Fruit fly (Drosophila melanogaster) whole organism, wandering third instar larva: Measurements from ENCODE around the gene vri.

ENCODE experiments used
- Abd-B ChIP-seq: fragments of >200 bp; optimal IDR thresholded peaks from 2 replicates; lab custom pipeline; 2017; ENCODE audit warnings: missing biosample characterization, missing genetic modification characterization
- CG32264 ChIP-seq: fragments of 200-800 bp; sonication (Bioruptor generic); optimal IDR thresholded peaks from 2 replicates; lab custom pipeline; 2016; ENCODE audit warnings: missing biosample characterization, missing genetic modification characterization
- CG9705 ChIP-seq: fragments of 200-800 bp; sonication (Bioruptor generic); optimal IDR thresholded peaks from 2 replicates; lab custom pipeline; 2018; ENCODE audit warnings: missing biosample characterization, mild to moderate bottlenecking, missing genetic modification characterization
- CrebA ChIP-seq: fragments of 200-800 bp; sonication (Bioruptor generic); optimal IDR thresholded peaks from 2 replicates; lab custom pipeline; 2016; ENCODE audit warnings: missing biosample characterization, mild to moderate bottlenecking, missing genetic modification characterization, borderline replicate concordance
- Dfd ChIP-seq: fragments of >200 bp; optimal IDR thresholded peaks from 2 replicates; lab custom pipeline; 2017; ENCODE audit warnings: missing biosample characterization, missing genetic modification characterization
- Dif ChIP-seq: fragments of 200-275, 200-300 bp; sonication (Bioruptor generic); optimal IDR thresholded peaks from 2 replicates; lab custom pipeline; 2018; ENCODE audit warnings: missing biosample characterization, missing genetic modification characterization; ENCODE audit not compliant: partially characterized antibody
- GATAd ChIP-seq: sonication (Bioruptor generic); optimal IDR thresholded peaks from 2 replicates; lab custom pipeline; 2016; ENCODE audit warnings: missing biosample characterization, missing genetic modification characterization
- HLH106 ChIP-seq: fragments of 200-800 bp; optimal IDR thresholded peaks from 3 replicates; lab custom pipeline; 2019; ENCODE audit warnings: missing biosample characterization, mild to moderate bottlenecking, missing genetic modification characterization, moderate library complexity
- Hnf4 ChIP-seq: fragments of 200-800 bp; sonication (Bioruptor generic); optimal IDR thresholded peaks from 2 replicates; lab custom pipeline; 2016; ENCODE audit warnings: missing biosample characterization, mild to moderate bottlenecking, missing genetic modification characterization
- Hr78 ChIP-seq: fragments of >200 bp; optimal IDR thresholded peaks from 2 replicates; lab custom pipeline; 2017; ENCODE audit warnings: missing biosample characterization, missing genetic modification characterization
- Hr83 ChIP-seq: fragments of 200-300 bp; sonication (Bioruptor generic); optimal IDR thresholded peaks from 2 replicates; lab custom pipeline; 2016; ENCODE audit warnings: missing biosample characterization, mild to moderate bottlenecking, missing genetic modification characterization, moderate library complexity; ENCODE audit not compliant: poor library complexity, severe bottlenecking
- Jra ChIP-seq: sonication (Bioruptor generic); optimal IDR thresholded peaks from 2 replicates; lab custom pipeline; 2016; ENCODE audit warnings: missing biosample characterization, missing genetic modification characterization
- Mio ChIP-seq: sonication (Bioruptor generic); optimal IDR thresholded peaks from 2 replicates; lab custom pipeline; 2016; ENCODE audit warnings: missing biosample characterization, missing genetic modification characterization
- Myc ChIP-seq: fragments of >200 bp; optimal IDR thresholded peaks from 2 replicates; lab custom pipeline; 2017
- N ChIP-seq: fragments of >200 bp; optimal IDR thresholded peaks from 2 replicates; lab custom pipeline; 2018; ENCODE audit warnings: missing biosample characterization, missing external identifiers, missing genetic modification characterization
- OdsH ChIP-seq: fragments of 200-800 bp; sonication (Bioruptor generic); optimal IDR thresholded peaks from 2 replicates; lab custom pipeline; 2016; ENCODE audit warnings: missing biosample characterization, mild to moderate bottlenecking, missing genetic modification characterization
- Rel ChIP-seq, 2 experiments: fragments of 200-800 bp; sonication (Bioruptor generic) in 1 of 2; optimal IDR thresholded peaks; 2 replicates in 1 of 2; 3 replicates in 1 of 2; lab custom pipeline; 2016 to 2019; ENCODE audit warnings: mild to moderate bottlenecking in 2 of 2, missing biosample characterization in 2 of 2, missing genetic modification characterization in 2 of 2, moderate library complexity in 1 of 2
- Sp1 ChIP-seq: fragments of 200-800 bp; sonication (Bioruptor generic); optimal IDR thresholded peaks from 3 replicates; lab custom pipeline; 2019; ENCODE audit warnings: missing biosample characterization, mild to moderate bottlenecking, missing genetic modification characterization, moderate library complexity
- Vsx2 ChIP-seq: fragments of 200-300, 225-300 bp; sonication (Bioruptor generic); optimal IDR thresholded peaks from 2 replicates; lab custom pipeline; 2018; ENCODE audit warnings: missing biosample characterization, missing genetic modification characterization; ENCODE audit not compliant: partially characterized antibody
- br ChIP-seq: fragments of 200-800 bp; sonication (Bioruptor generic); optimal IDR thresholded peaks from 2 replicates; lab custom pipeline; 2016; ENCODE audit warnings: missing biosample characterization, missing genetic modification characterization
- brk ChIP-seq: fragments of 200-800 bp; sonication (Bioruptor generic); optimal IDR thresholded peaks from 2 replicates; lab custom pipeline; 2016; ENCODE audit warnings: missing biosample characterization, mild to moderate bottlenecking, missing genetic modification characterization
- dl ChIP-seq, 2 experiments: fragments of 175-275, 200-275 bp in 1 of 2; fragments of 200-275 bp in 1 of 2; sonication (Bioruptor generic); optimal IDR thresholded peaks; lab custom pipeline; 2018; ENCODE audit warnings: mild to moderate bottlenecking in 2 of 2, missing biosample characterization in 2 of 2, missing genetic modification characterization in 2 of 2, moderate library complexity in 2 of 2; ENCODE audit not compliant: partially characterized antibody in 2 of 2, insufficient read depth in 1 of 2
- dmrt93B ChIP-seq: fragments of 200-800 bp; sonication (Bioruptor generic); optimal IDR thresholded peaks from 2 replicates; lab custom pipeline; 2018; ENCODE audit warnings: missing biosample characterization, mild to moderate bottlenecking, missing genetic modification characterization
- dsf ChIP-seq: sonication (Bioruptor generic); optimal IDR thresholded peaks from 2 replicates; lab custom pipeline; 2016; ENCODE audit warnings: missing biosample characterization, missing genetic modification characterization, borderline replicate concordance
- ey ChIP-seq: fragments of 200-800 bp; sonication (Bioruptor generic); optimal IDR thresholded peaks from 2 replicates; lab custom pipeline; 2016; ENCODE audit warnings: missing biosample characterization, missing genetic modification characterization
- foxo ChIP-seq, 2 experiments: fragments of 200-800 bp; sonication (Bioruptor generic); optimal IDR thresholded peaks; 2 replicates in 1 of 2; 3 replicates in 1 of 2; lab custom pipeline; 2016 to 2017; ENCODE audit warnings: missing biosample characterization in 2 of 2, missing genetic modification characterization in 2 of 2
- fru ChIP-seq: fragments of 200-800 bp; sonication (Bioruptor generic); optimal IDR thresholded peaks from 3 replicates; lab custom pipeline; 2016; ENCODE audit warnings: missing biosample characterization, mild to moderate bottlenecking, missing genetic modification characterization
- h ChIP-seq: fragments of 200-800 bp; sonication (Bioruptor generic); optimal IDR thresholded peaks from 3 replicates; lab custom pipeline; 2016; ENCODE audit warnings: missing biosample characterization, mild to moderate bottlenecking, missing genetic modification characterization
- jim ChIP-seq: fragments of 175-275, 200-325 bp; sonication (Bioruptor generic); optimal IDR thresholded peaks from 2 replicates; lab custom pipeline; 2016; ENCODE audit warnings: missing biosample characterization, mild to moderate bottlenecking, missing genetic modification characterization
- lola ChIP-seq: fragments of >200 bp; optimal IDR thresholded peaks from 2 replicates; lab custom pipeline; 2017; ENCODE audit warnings: missing biosample characterization, missing genetic modification characterization
- pan ChIP-seq: fragments of >200 bp; optimal IDR thresholded peaks from 2 replicates; lab custom pipeline; 2017
- psq ChIP-seq: fragments of 200-800 bp; sonication (Bioruptor generic); optimal IDR thresholded peaks from 3 replicates; lab custom pipeline; 2017; ENCODE audit warnings: missing biosample characterization, mild to moderate bottlenecking, missing genetic modification characterization, moderate library complexity
- rgr ChIP-seq: fragments of 200-800 bp; sonication (Bioruptor generic); optimal IDR thresholded peaks from 3 replicates; lab custom pipeline; 2016; ENCODE audit warnings: missing biosample characterization, mild to moderate bottlenecking, missing genetic modification characterization
- sage ChIP-seq: fragments of 200-800 bp; sonication (Bioruptor generic); optimal IDR thresholded peaks from 2 replicates; lab custom pipeline; 2016; ENCODE audit warnings: missing biosample characterization, mild to moderate bottlenecking, missing genetic modification characterization
- sv ChIP-seq: fragments of 200-800 bp; sonication (Bioruptor generic); optimal IDR thresholded peaks from 3 replicates; lab custom pipeline; 2016; ENCODE audit warnings: missing biosample characterization, missing genetic modification characterization
- tai ChIP-seq: sonication (Bioruptor generic); optimal IDR thresholded peaks from 2 replicates; lab custom pipeline; 2016; ENCODE audit warnings: missing biosample characterization, missing genetic modification characterization
- usp ChIP-seq: fragments of >200 bp; optimal IDR thresholded peaks from 2 replicates; lab custom pipeline; 2017; ENCODE audit warnings: missing biosample characterization, missing genetic modification characterization
- woc ChIP-seq: sonication (Bioruptor generic); optimal IDR thresholded peaks from 2 replicates; lab custom pipeline; 2016; ENCODE audit warnings: missing biosample characterization, mild to moderate bottlenecking, missing genetic modification characterization

The vri gene

dm6 chr2L:5297961-5298311 is 9.2 kb downstream of the vri start:
- TF ChIP-seq Hr83 (GFP tag; lab: Kevin White, UChicago), result no peak
- no peak for TF ChIP-seq Hnf4 (GFP tag; lab: Kevin White, UChicago)
- TF ChIP-seq Sp1 (GFP tag; lab: Kevin White, UChicago), result no peak
- no peak for TF ChIP-seq CG9705 (GFP tag; lab: Kevin White, UChicago)
- TF ChIP-seq Dif (GFP tag; lab: Kevin White, UChicago), result no peak
- TF ChIP-seq Rel (GFP tag; optimal IDR thresholded peaks at IDR 0.05; lab: Kevin White, UChicago), result no peak
- TF ChIP-seq Rel (tag; optimal IDR thresholded peaks at IDR 0.05; lab: Kevin White, UChicago), result no peak
- TF ChIP-seq GATAd (GFP tag; lab: Kevin White, UChicago), result no peak
- no peak for TF ChIP-seq Abd-B (GFP tag; lab: Kevin White, UChicago)
- TF ChIP-seq dsf (GFP tag; lab: Kevin White, UChicago), result no peak
- no peak for TF ChIP-seq woc (GFP tag; lab: Kevin White, UChicago)
- TF ChIP-seq Hr78 (GFP tag; lab: Kevin White, UChicago), result no peak
- no peak for TF ChIP-seq OdsH (GFP tag; lab: Kevin White, UChicago)
- no peak for TF ChIP-seq fru (GFP tag; lab: Kevin White, UChicago)
- no peak for TF ChIP-seq sv (GFP tag; lab: Kevin White, UChicago)
- TF ChIP-seq jim (GFP tag; lab: Kevin White, UChicago), result no peak
- TF ChIP-seq CrebA (GFP tag; lab: Kevin White, UChicago), result no peak
- TF ChIP-seq br (GFP tag; lab: Kevin White, UChicago), result no peak
- TF ChIP-seq usp, result no peak
- TF ChIP-seq sage, result no peak
- TF ChIP-seq, all 38 proteins: peak for 0

dm6 chr2L:5298978-5299627 is 10.4 kb downstream of the vri start:
- TF ChIP-seq Hr78 (GFP tag; lab: Kevin White, UChicago), result no peak
- no peak for TF ChIP-seq dsf (GFP tag; lab: Kevin White, UChicago)
- peak; percentile 80 for TF ChIP-seq psq (GFP tag; lab: Kevin White, UChicago)
- TF ChIP-seq Dif (GFP tag; lab: Kevin White, UChicago), result no peak
- TF ChIP-seq h (GFP tag; lab: Kevin White, UChicago), result peak; percentile 84
- TF ChIP-seq Myc (lab: Kevin White, UChicago), result no peak
- TF ChIP-seq dmrt93B, result peak; percentile 49
- no peak for TF ChIP-seq Abd-B (GFP tag; lab: Kevin White, UChicago)
- peak; percentile 66 for TF ChIP-seq sv (GFP tag; lab: Kevin White, UChicago)
- TF ChIP-seq usp, result no peak
- peak; percentile 24 for TF ChIP-seq CG9705 (GFP tag; lab: Kevin White, UChicago)
- TF ChIP-seq br (GFP tag; lab: Kevin White, UChicago), result peak; percentile 89
- peak; percentile 80 for TF ChIP-seq Hnf4 (GFP tag; lab: Kevin White, UChicago)
- TF ChIP-seq HLH106 (tag; lab: Kevin White, UChicago), result peak; percentile 77
- no peak for TF ChIP-seq Vsx2 (GFP tag; lab: Kevin White, UChicago)
- TF ChIP-seq fru (GFP tag; lab: Kevin White, UChicago), result peak; percentile 85
- no peak for TF ChIP-seq Dfd (GFP tag; lab: Kevin White, UChicago)
- no peak for TF ChIP-seq jim (GFP tag; lab: Kevin White, UChicago)
- no peak for TF ChIP-seq Mio (GFP tag; lab: Kevin White, UChicago)
- peak; percentile 87 for TF ChIP-seq ey
- peak in 1 of 2 experiments; percentile 82 for TF ChIP-seq foxo (GFP tag; optimal IDR thresholded peaks at IDR 0.05; lab: Kevin White, UChicago)
- no peak for TF ChIP-seq GATAd (GFP tag; lab: Kevin White, UChicago)
- TF ChIP-seq lola (GFP tag; lab: Kevin White, UChicago), result no peak
- TF ChIP-seq rgr, result peak; percentile 86
- peak; percentile 88 for TF ChIP-seq OdsH (GFP tag; lab: Kevin White, UChicago)
- TF ChIP-seq CrebA (GFP tag; lab: Kevin White, UChicago), result peak; percentile 28
- peak; percentile 91 for TF ChIP-seq Sp1 (GFP tag; lab: Kevin White, UChicago)
- TF ChIP-seq tai (GFP tag; lab: Kevin White, UChicago), result no peak
- no peak for TF ChIP-seq Hr83 (GFP tag; lab: Kevin White, UChicago)
- TF ChIP-seq Jra (GFP tag; lab: Kevin White, UChicago), result peak; percentile 4
- TF ChIP-seq pan (lab: Kevin White, UChicago), result no peak
- TF ChIP-seq dl (GFP tag; optimal IDR thresholded peaks at IDR 0.05; lab: Kevin White, UChicago; ENCODE audit: insufficient read depth in 1 of 2, partially characterized antibody in 2 of 2), result no peak
- TF ChIP-seq Rel (GFP tag; optimal IDR thresholded peaks at IDR 0.05; lab: Kevin White, UChicago), result no peak
- TF ChIP-seq Rel (tag; optimal IDR thresholded peaks at IDR 0.05; lab: Kevin White, UChicago), result peak; percentile 89
- TF ChIP-seq CG32264 (GFP tag; lab: Kevin White, UChicago), result no peak
- no peak for TF ChIP-seq sage
- no peak for TF ChIP-seq N (GFP tag; lab: Kevin White, UChicago)
- TF ChIP-seq woc (GFP tag; lab: Kevin White, UChicago), result peak; percentile 18
- TF ChIP-seq brk (GFP tag; lab: Kevin White, UChicago), result peak; percentile 35
